Worm (Caenorhabditis elegans): ENCODE measurements around the gene nhr-78.

The nhr-78 gene

DNA sequence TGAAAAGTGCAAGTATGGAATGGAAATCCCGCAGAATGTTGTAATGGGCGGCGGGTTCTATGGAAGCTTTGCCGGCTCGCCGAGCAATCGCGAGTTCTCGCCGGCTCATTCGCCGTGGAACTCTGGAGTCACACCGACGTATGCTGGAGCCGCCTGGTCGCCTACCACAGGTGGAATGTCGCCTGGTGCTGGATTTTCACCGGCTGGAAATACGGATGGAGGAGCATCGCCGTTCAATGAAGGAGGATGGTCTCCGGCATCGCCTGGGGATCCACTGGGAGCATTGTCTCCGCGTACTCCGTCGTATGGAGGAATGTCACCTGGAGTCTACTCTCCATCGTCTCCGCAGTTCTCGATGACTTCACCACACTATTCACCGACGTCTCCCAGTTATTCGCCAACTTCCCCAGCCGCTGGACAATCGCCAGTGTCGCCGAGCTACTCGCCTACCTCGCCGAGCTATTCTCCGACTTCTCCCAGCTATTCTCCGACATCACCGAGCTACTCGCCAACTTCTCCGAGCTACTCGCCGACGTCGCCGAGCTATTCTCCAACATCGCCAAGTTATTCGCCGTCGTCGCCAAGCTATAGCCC is 22.6 kb downstream of the nhr-78 start:
- TF ChIP-seq dao-5 (tag; optimal IDR thresholded peaks at IDR 0.05) (no peak), W03F9.2 (tag; optimal IDR thresholded peaks at IDR 0.05) (no peak), him-1 (tag; optimal IDR thresholded peaks at IDR 0.05) (no peak)

ce11 chrIV:4247770-4248169 is 29.9 kb downstream of the nhr-78 start, which contains the start of gene ama-1:
TSS of gene ama-1 (plus strand) at chrIV:4248070.
- TF ChIP-seq W03F9.2 (tag; optimal IDR thresholded peaks at IDR 0.05), result no peak
- TF ChIP-seq dao-5 (tag; optimal IDR thresholded peaks at IDR 0.05), result no peak
- no peak for TF ChIP-seq him-1 (tag; optimal IDR thresholded peaks at IDR 0.05)

- TF ChIP-seq W03F9.2 (tag; optimal IDR thresholded peaks at IDR 0.05) (no peak), him-1 (tag; optimal IDR thresholded peaks at IDR 0.05) (no peak), dao-5 (tag; optimal IDR thresholded peaks at IDR 0.05) (no peak)
These were observed 30.3 kb downstream of the nhr-78 start for ce11 chrIV:4247334-4247733.

ce11 chrIV:4246493-4246892 is 31.2 kb downstream of the nhr-78 start, which contains the start of gene ttr-20:
TSS of gene ttr-20 (plus strand) at chrIV:4246793.
- no peak for TF ChIP-seq him-1 (tag; optimal IDR thresholded peaks at IDR 0.05)
- TF ChIP-seq dao-5 (tag; optimal IDR thresholded peaks at IDR 0.05), result no peak
- no peak for TF ChIP-seq W03F9.2 (tag; optimal IDR thresholded peaks at IDR 0.05)

DNA sequence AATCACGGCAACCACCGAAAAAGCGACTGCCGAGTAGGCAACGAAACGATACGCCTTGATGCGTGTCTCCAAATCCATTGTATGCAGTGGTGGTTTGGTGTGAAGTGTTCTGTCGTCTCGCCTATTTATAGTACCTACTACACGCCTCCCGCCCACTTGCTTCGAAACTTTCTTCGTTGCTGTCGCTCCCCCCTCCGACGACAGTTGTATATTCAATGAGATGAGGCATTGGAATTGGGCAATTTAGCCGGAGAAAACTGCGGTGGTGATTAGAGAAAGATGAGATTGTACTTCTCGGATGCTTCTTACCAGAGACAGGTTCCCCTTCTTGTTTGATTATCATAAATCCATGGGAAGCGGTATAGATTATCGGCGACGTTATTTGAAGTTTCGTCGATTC is 33.2 kb downstream of the nhr-78 start, which contains the start of gene col-34:
Gene col-34 (minus strand): TSS at position 101 of the 400 bp plus-strand sequence.
- TF ChIP-seq dao-5 (tag; optimal IDR thresholded peaks at IDR 0.05) (no peak), W03F9.2 (tag; optimal IDR thresholded peaks at IDR 0.05) (no peak), him-1 (tag; optimal IDR thresholded peaks at IDR 0.05) (no peak)

DNA sequence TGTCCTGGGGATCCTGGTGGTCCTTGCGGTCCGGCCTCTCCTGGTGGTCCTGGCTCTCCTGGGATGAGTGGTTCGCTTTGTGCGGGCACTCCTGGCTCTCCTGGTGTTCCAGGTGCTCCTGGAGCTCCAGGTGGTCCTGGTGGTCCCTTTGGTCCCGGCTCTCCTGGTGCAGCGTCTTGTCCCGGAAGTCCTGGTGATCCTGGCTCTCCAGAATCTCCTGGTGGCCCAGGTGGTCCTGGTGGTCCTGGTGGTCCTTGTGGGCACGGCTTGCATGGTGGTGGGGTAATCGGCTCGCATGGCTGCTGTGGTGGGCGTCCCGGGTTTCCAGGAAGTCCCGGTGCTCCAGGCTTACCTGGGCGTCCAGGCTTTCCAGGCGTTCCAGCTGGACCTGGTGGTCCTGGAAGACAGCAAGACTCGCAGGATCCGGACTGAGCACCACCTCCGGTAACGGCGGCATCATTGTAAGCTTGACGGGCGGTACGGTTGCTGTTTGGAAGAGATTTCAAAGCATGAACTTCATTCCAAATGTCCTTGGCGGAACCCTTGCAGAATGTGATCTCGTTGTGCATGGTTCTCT is 33.8 kb downstream of the nhr-78 start:
- no peak for TF ChIP-seq dao-5 (tag; optimal IDR thresholded peaks at IDR 0.05)
- no peak for TF ChIP-seq him-1 (tag; optimal IDR thresholded peaks at IDR 0.05)
- TF ChIP-seq W03F9.2 (tag; optimal IDR thresholded peaks at IDR 0.05), result no peak

- TF ChIP-seq dao-5 (tag; optimal IDR thresholded peaks at IDR 0.05), result no peak
These were observed 41.0 kb downstream of the nhr-78 start for ce11 chrIV:4236671-4237070.

- TF ChIP-seq dao-5 (tag; optimal IDR thresholded peaks at IDR 0.05) (no peak), W03F9.2 (tag; optimal IDR thresholded peaks at IDR 0.05) (no peak), him-1 (tag; optimal IDR thresholded peaks at IDR 0.05) (no peak)
These were observed 41.7 kb downstream of the nhr-78 start for ce11 chrIV:4236025-4236407.

DNA sequence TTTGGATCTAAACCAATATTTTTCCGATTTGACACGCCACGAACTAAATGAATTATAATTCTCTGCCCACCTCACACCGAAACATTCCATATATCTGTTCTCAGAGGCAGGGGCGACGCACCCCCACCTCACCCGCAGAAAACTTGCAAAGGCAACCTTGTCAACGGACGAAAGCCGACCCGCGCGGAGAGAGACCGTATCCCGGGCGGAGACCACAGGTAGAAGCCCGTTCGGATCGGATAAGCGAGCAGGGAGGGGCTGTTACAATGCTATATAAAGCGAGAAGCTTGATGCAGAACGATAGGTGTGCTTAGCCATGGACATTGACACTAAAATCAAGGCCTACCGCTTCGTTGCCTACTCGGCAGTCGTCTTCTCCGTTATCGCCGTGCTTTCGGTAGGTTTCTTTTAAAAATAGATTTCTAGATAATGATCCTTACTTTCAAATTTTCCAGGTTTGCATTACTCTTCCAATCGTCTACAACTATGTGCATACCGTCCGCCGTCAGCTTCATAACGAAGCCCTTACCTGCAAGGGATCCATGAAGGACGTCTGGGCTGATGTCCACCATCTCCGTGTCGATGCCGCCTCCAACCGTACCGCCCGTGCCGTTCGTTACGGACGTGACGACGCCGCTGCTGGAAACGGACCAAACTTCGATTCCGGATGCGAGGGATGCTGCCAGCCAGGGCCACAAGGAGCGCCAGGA is 42.2 kb downstream of the nhr-78 start, which contains the start of the genes zipt-2.2 and dpy-13:
Gene zipt-2.2 (minus strand): TSS at position 51 of the 710 bp plus-strand sequence.
Gene dpy-13 (plus strand): TSS at position 300 of the 710 bp plus-strand sequence.
- TF ChIP-seq dao-5 (tag; optimal IDR thresholded peaks at IDR 0.05) (no peak), W03F9.2 (tag; optimal IDR thresholded peaks at IDR 0.05) (no peak), him-1 (tag; optimal IDR thresholded peaks at IDR 0.05) (no peak)

DNA sequence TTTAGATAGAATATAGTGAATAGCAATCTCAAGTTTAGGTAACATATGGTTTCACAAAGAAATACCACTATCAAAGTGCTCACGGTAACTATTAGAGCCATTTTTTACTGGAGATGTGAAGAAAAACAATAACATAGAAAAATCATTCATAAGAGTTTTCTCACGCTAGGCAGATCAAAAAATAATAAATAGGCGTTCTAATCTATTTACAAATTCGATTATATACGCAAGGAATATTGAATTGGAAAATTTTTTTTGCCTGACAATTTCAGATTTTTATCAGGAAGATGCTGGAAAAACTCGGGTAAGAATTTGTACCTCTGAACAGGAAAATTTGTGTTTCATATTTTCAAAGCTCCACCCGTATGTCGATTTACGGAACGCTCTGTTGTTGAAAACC is 49.8 kb downstream of the nhr-78 start, which contains the start of gene srbc-70:
Gene srbc-70 (minus strand): TSS at position 101 of the 400 bp plus-strand sequence.
- TF ChIP-seq him-1 (tag; optimal IDR thresholded peaks at IDR 0.05) (no peak), dao-5 (tag; optimal IDR thresholded peaks at IDR 0.05) (no peak), W03F9.2 (tag; optimal IDR thresholded peaks at IDR 0.05) (no peak)

ce11 chrIV:4225851-4226250 is 51.8 kb downstream of the nhr-78 start, which contains the start of gene srbc-71:
TSS of gene srbc-71 (minus strand) at chrIV:4225951.
- no peak for TF ChIP-seq dao-5 (tag; optimal IDR thresholded peaks at IDR 0.05)
- no peak for TF ChIP-seq W03F9.2 (tag; optimal IDR thresholded peaks at IDR 0.05)
- no peak for TF ChIP-seq him-1 (tag; optimal IDR thresholded peaks at IDR 0.05)

Data from whole organism, L4/young adult.